Worm (Caenorhabditis elegans): ENCODE data around the gene T13H5.8.

- no peak for TF ChIP-seq somi-1 (GFP tag; optimal IDR thresholded peaks at IDR 0.05)
- TF ChIP-seq attf-5 (GFP tag; optimal IDR thresholded peaks at IDR 0.05), result no peak
- TF ChIP-seq snpc-4 (GFP tag; optimal IDR thresholded peaks at IDR 0.05), result no peak
- TF ChIP-seq snpc-4 (tag; optimal IDR thresholded peaks at IDR 0.05), result no peak
These were observed 32.7 kb upstream of the T13H5.8 start, which contains the start of gene gbh-2 for ce11 chrII:8485603-8486002.

Measured in whole organism, young adult.